Fruit fly (Drosophila melanogaster) whole organism, embryonic: Measurements from ENCODE around the gene ProRS-m.
A peak's percentile ranks its signal among the peaks of the same experiment; 100 is the strongest.

Experiments used
- Atf6 ChIP-seq: fragments of 200-800 bp; sonication (Bioruptor generic); IDR thresholded peaks from 2 replicates; pipeline ENCODE4 v1.3.6; 2022; ENCODE audit warnings: missing biosample characterization, missing genetic modification characterization
- CG11085 ChIP-seq: fragments of 200-800 bp; sonication (Bioruptor generic); IDR thresholded peaks from 2 replicates; pipeline ENCODE4 v1.3.6; 2022; ENCODE audit warnings: missing biosample characterization, missing genetic modification characterization
- CG11504 ChIP-seq: fragments of 200-800 bp; sonication (Bioruptor generic); optimal IDR thresholded peaks from 3 replicates; lab custom pipeline; 2019; ENCODE audit warnings: missing biosample characterization, mild to moderate bottlenecking, missing genetic modification characterization, moderate library complexity
- CG1233 ChIP-seq: fragments of 200-800 bp; sonication (Bioruptor generic); optimal IDR thresholded peaks from 4 replicates; lab custom pipeline; 2018; ENCODE audit warnings: missing biosample characterization, mild to moderate bottlenecking, missing genetic modification characterization
- CG12769 ChIP-seq: fragments of 200-800 bp; sonication (Bioruptor generic); optimal IDR thresholded peaks from 2 replicates; lab custom pipeline; 2019; ENCODE audit warnings: missing biosample characterization, mild to moderate bottlenecking, missing genetic modification characterization, moderate library complexity
- CG13287 ChIP-seq: fragments of 200-800 bp; sonication (Bioruptor generic); IDR thresholded peaks from 2 replicates; pipeline ENCODE4 v1.3.6; 2022; ENCODE audit warnings: missing biosample characterization, missing genetic modification characterization; ENCODE audit not compliant: partially characterized antibody
- CG13624 ChIP-seq: fragments of 200-800 bp; sonication (Bioruptor generic); optimal IDR thresholded peaks from 2 replicates; lab custom pipeline; 2016; ENCODE audit warnings: missing biosample characterization, missing genetic modification characterization
- CG15073 ChIP-seq: fragments of 200-800 bp; sonication (Bioruptor generic); optimal IDR thresholded peaks from 2 replicates; lab custom pipeline; 2016; ENCODE audit warnings: missing biosample characterization, missing genetic modification characterization
- CG15479 ChIP-seq: fragments of 200-800 bp; sonication (Bioruptor generic); optimal IDR thresholded peaks from 3 replicates; lab custom pipeline; 2019; ENCODE audit warnings: missing biosample characterization, mild to moderate bottlenecking, missing genetic modification characterization, moderate library complexity
- CG15514 ChIP-seq: fragments of 200-800 bp; sonication (Bioruptor generic); optimal IDR thresholded peaks from 3 replicates; lab custom pipeline; 2017; ENCODE audit warnings: missing biosample characterization, missing genetic modification characterization, mild to moderate bottlenecking, moderate library complexity, missing genetic modification reagents
- CG16863 ChIP-seq: fragments of 200-800 bp; sonication (Bioruptor generic); optimal IDR thresholded peaks from 3 replicates; lab custom pipeline; 2016; ENCODE audit warnings: missing biosample characterization, missing genetic modification characterization
- CG18476 ChIP-seq: fragments of 200-800 bp; sonication (Bioruptor generic); optimal IDR thresholded peaks from 2 replicates; lab custom pipeline; 2016; ENCODE audit warnings: missing biosample characterization, mild to moderate bottlenecking, missing genetic modification characterization
- CG2199 ChIP-seq: fragments of 200-800 bp; sonication (Bioruptor generic); IDR thresholded peaks from 3 replicates; pipeline ENCODE4 v1.3.6; 2022; ENCODE audit warnings: missing biosample characterization, missing genetic modification characterization
- CG2875 ChIP-seq: fragments of 200-800 bp; sonication (Bioruptor generic); optimal IDR thresholded peaks from 2 replicates; lab custom pipeline; 2017; ENCODE audit warnings: missing biosample characterization, mild to moderate bottlenecking, missing genetic modification characterization, missing genetic modification reagents
- CG6683 ChIP-seq: fragments of 200-800 bp; sonication (Bioruptor generic); optimal IDR thresholded peaks from 2 replicates; lab custom pipeline; 2017; ENCODE audit warnings: missing biosample characterization, mild to moderate bottlenecking, missing genetic modification characterization, missing genetic modification reagents
- CG8281 ChIP-seq: fragments of 200-800 bp; sonication (Bioruptor generic); optimal IDR thresholded peaks from 2 replicates; lab custom pipeline; 2018; ENCODE audit warnings: missing biosample characterization, mild to moderate bottlenecking, missing genetic modification characterization, moderate library complexity
- CG9932 ChIP-seq: fragments of 200-800 bp; sonication (Bioruptor generic); IDR thresholded peaks from 2 replicates; pipeline ENCODE4 v1.3.6; 2022; ENCODE audit warnings: missing biosample characterization, missing genetic modification characterization
- Dad ChIP-seq: fragments of 200-800 bp; sonication (Bioruptor generic); optimal IDR thresholded peaks from 3 replicates; lab custom pipeline; 2016; ENCODE audit warnings: missing biosample characterization, missing genetic modification characterization
- Dbx ChIP-seq: fragments of 200-800 bp; sonication (Bioruptor generic); IDR thresholded peaks from 3 replicates; pipeline ENCODE4 v1.3.6; 2022; ENCODE audit warnings: missing biosample characterization, missing genetic modification characterization
- Deaf1 ChIP-seq: fragments of 200-800 bp; optimal IDR thresholded peaks from 3 replicates; lab custom pipeline; 2019; ENCODE audit warnings: missing biosample characterization, mild to moderate bottlenecking, missing genetic modification characterization, moderate library complexity
- Dref ChIP-seq: fragments of 200-800 bp; sonication (Bioruptor generic); IDR thresholded peaks from 2 replicates; pipeline ENCODE4 v1.3.6; 2022; ENCODE audit warnings: missing biosample characterization, missing genetic modification characterization
- E2f2 ChIP-seq: fragments of 200-800 bp; sonication (Bioruptor generic); IDR thresholded peaks from 2 replicates; pipeline ENCODE4 v1.3.6; 2022; ENCODE audit warnings: missing biosample characterization, missing genetic modification characterization
- HHEX ChIP-seq: fragments of 200-800 bp; sonication (Bioruptor generic); optimal IDR thresholded peaks from 3 replicates; lab custom pipeline; 2017; ENCODE audit warnings: missing biosample characterization, mild to moderate bottlenecking, missing genetic modification characterization, missing genetic modification reagents
- HmgZ ChIP-seq: fragments of 200-800 bp; sonication (Bioruptor generic); optimal IDR thresholded peaks from 2 replicates; lab custom pipeline; 2018; ENCODE audit warnings: missing biosample characterization, mild to moderate bottlenecking, missing genetic modification characterization
- Hr39 ChIP-seq: fragments of >200 bp; optimal IDR thresholded peaks from 2 replicates; lab custom pipeline; 2017
- Med ChIP-seq: fragments of 200-800 bp; sonication (Bioruptor generic); peaks from one replicate; lab custom pipeline; 2016; ENCODE audit warnings: missing biosample characterization, missing genetic modification characterization, mild to moderate bottlenecking, inconsistent platforms, moderate library complexity
- Six4 ChIP-seq: fragments of 200-800 bp; sonication (Bioruptor generic); optimal IDR thresholded peaks from 2 replicates; lab custom pipeline; 2016; ENCODE audit warnings: missing biosample characterization, missing genetic modification characterization
- Sox100B ChIP-seq: fragments of 200-800 bp; sonication (Bioruptor generic); optimal IDR thresholded peaks from 3 replicates; lab custom pipeline; 2018; ENCODE audit warnings: missing biosample characterization, mild to moderate bottlenecking, missing genetic modification characterization
- Xbp1 ChIP-seq: fragments of 200-800 bp; sonication (Bioruptor generic); optimal IDR thresholded peaks from 3 replicates; lab custom pipeline; 2016; ENCODE audit warnings: missing biosample characterization, mild to moderate bottlenecking, missing genetic modification characterization
- al ChIP-seq: fragments of 200-800 bp; sonication (Bioruptor generic); IDR thresholded peaks from 2 replicates; pipeline ENCODE4 v1.3.6; 2022; ENCODE audit warnings: missing biosample characterization, missing genetic modification characterization
- bigmax ChIP-seq: fragments of 200-800 bp; sonication (Bioruptor generic); optimal IDR thresholded peaks from 2 replicates; lab custom pipeline; 2018; ENCODE audit warnings: missing biosample characterization, mild to moderate bottlenecking, missing genetic modification characterization
- chm ChIP-seq: fragments of 200-800 bp; sonication (Bioruptor generic); IDR thresholded peaks from 2 replicates; pipeline ENCODE4 v1.3.6; 2022; ENCODE audit warnings: missing biosample characterization, missing genetic modification characterization
- croc ChIP-seq: fragments of 200-800 bp; sonication (Bioruptor generic); conservative IDR thresholded peaks from 3 replicates; pipeline ENCODE4 v1.3.6; 2022; ENCODE audit warnings: missing biosample characterization, missing genetic modification characterization
- crp ChIP-seq, 2 experiments: fragments of 200-800 bp; sonication (Bioruptor generic); optimal IDR thresholded peaks; 2 replicates in 1 of 2; 3 replicates in 1 of 2; lab custom pipeline; 2017; ENCODE audit warnings: missing biosample characterization in 2 of 2, missing genetic modification characterization in 2 of 2, mild to moderate bottlenecking in 1 of 2, moderate library complexity in 1 of 2
- dysf ChIP-seq: fragments of 200-800 bp; sonication (Bioruptor generic); IDR thresholded peaks from 3 replicates; pipeline ENCODE4 v1.3.6; 2022; ENCODE audit warnings: missing biosample characterization, missing genetic modification characterization
- esg ChIP-seq: fragments of 200-800 bp; sonication (Bioruptor generic); conservative IDR thresholded peaks from 2 replicates; pipeline ENCODE4 v1.3.6; 2022; ENCODE audit warnings: missing biosample characterization, missing genetic modification characterization
- fd96Cb ChIP-seq: fragments of 200-800 bp; sonication (Bioruptor generic); optimal IDR thresholded peaks from 2 replicates; lab custom pipeline; 2018; ENCODE audit warnings: missing biosample characterization, mild to moderate bottlenecking, missing genetic modification characterization, moderate library complexity
- ftz-f1 ChIP-seq: fragments of 200-800 bp; sonication (Bioruptor generic); optimal IDR thresholded peaks from 2 replicates; lab custom pipeline; 2016; ENCODE audit warnings: missing biosample characterization, missing genetic modification characterization
- her ChIP-seq: fragments of 200-800 bp; sonication (Bioruptor generic); optimal IDR thresholded peaks from 2 replicates; lab custom pipeline; 2016; ENCODE audit warnings: missing biosample characterization, missing genetic modification characterization
- lab ChIP-seq: fragments of 200-800 bp; sonication (Bioruptor generic); optimal IDR thresholded peaks from 3 replicates; lab custom pipeline; 2017; ENCODE audit warnings: missing biosample characterization, missing genetic modification characterization, mild to moderate bottlenecking, moderate library complexity, missing genetic modification reagents
- mam ChIP-seq: fragments of 200-800 bp; sonication (Bioruptor generic); optimal IDR thresholded peaks from 3 replicates; lab custom pipeline; 2016; ENCODE audit warnings: missing biosample characterization, missing genetic modification characterization
- onecut ChIP-seq: fragments of 200-800 bp; sonication (Bioruptor generic); IDR thresholded peaks from 2 replicates; pipeline ENCODE4 v1.3.6; 2022; ENCODE audit warnings: missing biosample characterization, missing genetic modification characterization
- pnt ChIP-seq: fragments of 200-800 bp; sonication (Bioruptor generic); optimal IDR thresholded peaks from 3 replicates; lab custom pipeline; 2016; ENCODE audit warnings: missing biosample characterization, missing genetic modification characterization
- scrt ChIP-seq: fragments of 200-800 bp; sonication (Bioruptor generic); optimal IDR thresholded peaks from 2 replicates; lab custom pipeline; 2018; ENCODE audit warnings: missing biosample characterization, mild to moderate bottlenecking, missing genetic modification characterization, moderate library complexity
- sens-2 ChIP-seq: fragments of 200-800 bp; sonication (Bioruptor generic); IDR thresholded peaks from 2 replicates; pipeline ENCODE4 v1.3.6; 2022; ENCODE audit warnings: missing biosample characterization, missing genetic modification characterization
- vnd ChIP-seq: fragments of 200-800 bp; sonication (Bioruptor generic); IDR thresholded peaks from 3 replicates; pipeline ENCODE4 v1.3.6; 2022; ENCODE audit warnings: missing biosample characterization, missing genetic modification characterization; ENCODE audit not compliant: partially characterized antibody
- wek ChIP-seq: fragments of 200-800 bp; sonication (Bioruptor generic); optimal IDR thresholded peaks from 3 replicates; lab custom pipeline; 2018; ENCODE audit warnings: missing biosample characterization, mild to moderate bottlenecking, missing genetic modification characterization, moderate library complexity
- z ChIP-seq: fragments of 200-800 bp; sonication (Bioruptor generic); IDR thresholded peaks from 3 replicates; pipeline ENCODE4 v1.3.6; 2022; ENCODE audit warnings: missing biosample characterization, missing genetic modification characterization
- zen2 ChIP-seq: fragments of 200-800 bp; sonication (Bioruptor generic); IDR thresholded peaks from 3 replicates; pipeline ENCODE4 v1.3.6; 2022; ENCODE audit warnings: missing biosample characterization, missing genetic modification characterization; ENCODE audit not compliant: partially characterized antibody
- zf30C ChIP-seq: fragments of 200-800 bp; sonication (Bioruptor generic); optimal IDR thresholded peaks from 3 replicates; lab custom pipeline; 2018; ENCODE audit warnings: missing biosample characterization, mild to moderate bottlenecking, missing genetic modification characterization
- zfh2 ChIP-seq: fragments of 200-800 bp; sonication (Bioruptor generic); optimal IDR thresholded peaks from 2 replicates; lab custom pipeline; 2016; ENCODE audit warnings: missing biosample characterization, missing genetic modification characterization

ProRS-m gene

DNA sequence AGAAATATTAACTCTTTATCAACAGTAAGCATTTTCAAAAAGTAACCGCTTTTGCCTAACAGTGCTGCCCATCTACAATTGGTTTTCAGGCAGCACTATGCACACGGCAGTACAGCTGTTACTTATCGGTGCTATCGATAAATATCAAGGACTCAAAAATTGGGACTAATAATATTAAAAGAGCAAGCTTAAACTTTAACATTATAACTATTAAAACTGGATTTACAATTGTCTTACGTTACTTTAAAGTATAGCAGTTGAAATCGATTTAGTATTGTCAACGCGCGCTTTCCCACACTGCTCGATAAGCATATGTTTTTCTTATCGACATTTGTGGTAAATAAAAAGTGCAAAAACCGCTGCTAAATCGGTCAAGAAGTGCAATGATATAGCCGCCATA, 20.2 kb downstream of the ProRS-m start, which contains the start of the genes CG42245 and MEP-1 (continued):
- TF ChIP-seq sens-2 (no peak), CG12769 (tag; lab: Kevin White, UChicago) (no peak), wek (no peak), dysf (GFP tag; lab: Robert Waterston, UW) (no peak), Hr39 (lab: Kevin White, UChicago) (no peak), Dref (GFP tag; lab: Robert Waterston, UW) (peak; percentile 84), CG16863 (GFP tag; lab: Kevin White, UChicago) (no peak), Med (GFP tag; lab: Kevin White, UChicago) (peak; percentile 96), crp (GFP tag; optimal IDR thresholded peaks at IDR 0.05; lab: Kevin White, UChicago) (peak; percentile 91 to 96), her (GFP tag; lab: Kevin White, UChicago) (peak; percentile 16), Six4 (GFP tag; lab: Kevin White, UChicago) (peak; percentile 13), CG1233 (peak; percentile 21), zen2 (no peak; the same call in 2 of the 3 replicates), esg (GFP tag; lab: Robert Waterston, UW) (no peak), HHEX (GFP tag; lab: Kevin White, UChicago) (peak; percentile 48), CG13287 (GFP tag; lab: Robert Waterston, UW) (peak; percentile 81), fd96Cb (tag; lab: Kevin White, UChicago) (no peak), scrt (GFP tag; lab: Kevin White, UChicago) (peak; percentile 2), croc (GFP tag; lab: Robert Waterston, UW) (no peak), CG8281 (tag; lab: Kevin White, UChicago) (no peak), zf30C (GFP tag; lab: Kevin White, UChicago) (no peak), mam (GFP tag; lab: Kevin White, UChicago) (peak; percentile 34), CG15073 (GFP tag; lab: Kevin White, UChicago) (no peak), CG13624 (GFP tag; lab: Kevin White, UChicago) (peak; percentile 72), chm (GFP tag; lab: Robert Waterston, UW) (no peak), Deaf1 (tag; lab: Kevin White, UChicago) (peak; percentile 9), bigmax (GFP tag; lab: Kevin White, UChicago) (no peak), CG2875 (GFP tag; lab: Kevin White, UChicago) (no peak), CG15479 (GFP tag; lab: Kevin White, UChicago) (no peak), CG11504 (tag; lab: Kevin White, UChicago) (peak; percentile 66), Atf6 (GFP tag; lab: Robert Waterston, UW) (no peak), CG6683 (GFP tag; lab: Kevin White, UChicago) (no peak), E2f2 (GFP tag; lab: Robert Waterston, UW) (peak; percentile 82), CG11085 (no peak), z (GFP tag; lab: Robert Waterston, UW) (no peak), Dbx (peak; percentile 22; the same call in 1 of the 3 replicates), CG15514 (GFP tag; lab: Kevin White, UChicago) (peak; percentile 64), vnd (peak; percentile 48; the same call in 1 of the 3 replicates), zfh2 (GFP tag; lab: Kevin White, UChicago) (peak; percentile 33), ftz-f1 (GFP tag; lab: Kevin White, UChicago) (peak; percentile 30), pnt (GFP tag; lab: Kevin White, UChicago) (no peak), CG9932 (GFP tag; lab: Robert Waterston, UW) (peak; percentile 20; the same call in 1 of the 2 replicates), HmgZ (tag; lab: Kevin White, UChicago) (peak; percentile 58), Xbp1 (GFP tag; lab: Kevin White, UChicago) (peak; percentile 57), lab (GFP tag; lab: Kevin White, UChicago) (peak; percentile 46), Dad (GFP tag; lab: Kevin White, UChicago) (peak; percentile 57), onecut (GFP tag; lab: Robert Waterston, UW) (no peak), Sox100B (GFP tag; lab: Kevin White, UChicago) (peak; percentile 30), CG18476 (GFP tag; lab: Kevin White, UChicago) (peak; percentile 42), CG2199 (no peak), al (GFP tag; lab: Robert Waterston, UW) (no peak)
